Fruit fly (Drosophila melanogaster) whole organism, prepupa: ENCODE results near the gene kibra.

Source experiments
- CG10669 ChIP-seq: fragments of 200-800 bp; sonication (Bioruptor generic); optimal IDR thresholded peaks from 3 replicates; lab custom pipeline; 2018; ENCODE audit warnings: missing biosample characterization, mild to moderate bottlenecking, missing genetic modification characterization, moderate library complexity
- CG1621 ChIP-seq: fragments of 200-800 bp; sonication (Bioruptor generic); optimal IDR thresholded peaks from 3 replicates; lab custom pipeline; 2018; ENCODE audit warnings: missing biosample characterization, mild to moderate bottlenecking, missing genetic modification characterization
- CG3032 ChIP-seq: fragments of 200-800 bp; optimal IDR thresholded peaks from 2 replicates; lab custom pipeline; 2019; ENCODE audit warnings: missing biosample characterization, mild to moderate bottlenecking, missing genetic modification characterization, moderate library complexity
- CG34406 ChIP-seq: fragments of 200-800 bp; sonication (Bioruptor generic); optimal IDR thresholded peaks from 3 replicates; lab custom pipeline; 2016; ENCODE audit warnings: missing biosample characterization, missing genetic modification characterization
- CG4318 ChIP-seq: fragments of 200-800 bp; sonication (Bioruptor generic); optimal IDR thresholded peaks from 3 replicates; lab custom pipeline; 2017; ENCODE audit warnings: missing biosample characterization, mild to moderate bottlenecking, missing genetic modification characterization
- CG7368 ChIP-seq: fragments of 200-800 bp; sonication (Bioruptor generic); optimal IDR thresholded peaks from 3 replicates; lab custom pipeline; 2016; ENCODE audit warnings: missing biosample characterization, missing genetic modification characterization
- Ets96B ChIP-seq: fragments of 200-800 bp; optimal IDR thresholded peaks from 2 replicates; lab custom pipeline; 2019; ENCODE audit warnings: missing biosample characterization, mild to moderate bottlenecking, missing genetic modification characterization, moderate library complexity
- Gug ChIP-seq: fragments of 200-800 bp; sonication (Bioruptor generic); IDR thresholded peaks from 2 replicates; pipeline ENCODE4 v1.3.6; 2022; ENCODE audit warnings: missing biosample characterization, missing genetic modification characterization
- salr ChIP-seq, 2 experiments: fragments of 200-800 bp; sonication (Bioruptor generic); optimal IDR thresholded peaks; 3 replicates each; lab custom pipeline; 2016 to 2018; ENCODE audit warnings: missing biosample characterization in 2 of 2, missing genetic modification characterization in 2 of 2, mild to moderate bottlenecking in 1 of 2

DNA sequence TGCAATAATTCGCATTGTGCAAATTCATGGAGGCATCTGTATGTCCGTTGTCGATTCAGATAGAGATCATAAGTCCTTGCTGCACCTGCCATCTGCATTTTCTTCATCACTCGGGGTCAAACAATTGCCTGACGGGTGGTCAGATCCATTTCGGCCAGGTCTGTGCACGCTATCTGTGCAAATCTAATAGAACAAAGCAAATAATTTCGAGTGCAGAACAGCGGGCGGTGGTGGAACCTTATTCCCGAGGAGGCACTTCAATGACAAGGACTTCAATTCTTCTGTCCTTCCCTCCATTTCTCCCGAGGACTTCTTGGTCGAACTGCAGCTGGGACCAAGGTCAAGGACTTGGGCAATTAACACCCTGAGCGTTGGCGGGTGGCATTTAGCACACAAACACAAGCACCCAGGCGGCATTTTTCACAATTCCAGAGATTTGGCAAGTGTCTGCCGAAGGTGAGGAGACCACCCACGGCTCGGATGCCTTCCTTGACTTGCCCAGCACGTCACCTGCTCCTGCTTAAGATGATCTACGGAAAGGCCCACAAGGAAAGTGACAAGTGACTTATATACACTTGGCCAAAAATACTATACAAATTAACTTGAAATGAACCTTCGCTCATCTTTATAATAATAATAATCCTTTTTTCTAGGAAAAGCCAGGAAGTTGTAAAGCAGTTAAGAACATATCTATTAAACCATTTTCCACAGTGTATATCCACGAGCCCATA is 44.5 kb downstream of the kibra start:
- no peak for TF ChIP-seq CG10669 (GFP tag; lab: Kevin White, UChicago)
- TF ChIP-seq Ets96B (tag; lab: Kevin White, UChicago): no peak
- TF ChIP-seq CG7368 (GFP tag; lab: Kevin White, UChicago): no peak
- no peak for TF ChIP-seq CG4318
- no peak for TF ChIP-seq CG1621 (tag; lab: Kevin White, UChicago)
- TF ChIP-seq Gug (GFP tag; lab: Robert Waterston, UW): no peak
- TF ChIP-seq CG3032 (tag; lab: Kevin White, UChicago): no peak
- TF ChIP-seq CG34406 (GFP tag; lab: Kevin White, UChicago): no peak
- TF ChIP-seq salr (GFP tag; optimal IDR thresholded peaks at IDR 0.05; lab: Kevin White, UChicago): no peak
